Fruit fly (Drosophila melanogaster): ENCODE measurements around the gene GlcAT-S.

Gene GlcAT-S

dm6 chr2L:9613922-9614321, 2.3 kb upstream of the GlcAT-S start (continued):
- TF ChIP-seq Spps (tag; optimal IDR thresholded peaks at IDR 0.05) (peak; percentile 41), NFAT (GFP tag; IDR thresholded peaks at IDR 0.05) (peak; percentile 38; the same call in 1 of the 2 replicates), CoRest (tag; optimal IDR thresholded peaks at IDR 0.05) (peak; percentile 30), Sox102F (GFP tag; optimal IDR thresholded peaks at IDR 0.05) (no peak), CG9876 (GFP tag; optimal IDR thresholded peaks at IDR 0.05) (no peak), CG4282 (GFP tag; optimal IDR thresholded peaks at IDR 0.05) (no peak), NK7.1 (GFP tag; optimal IDR thresholded peaks at IDR 0.05) (no peak), Meics (GFP tag; optimal IDR thresholded peaks at IDR 0.05) (peak; percentile 8), trem (tag; optimal IDR thresholded peaks at IDR 0.05) (peak; percentile 41), Sox100B (GFP tag; optimal IDR thresholded peaks at IDR 0.05) (no peak), CG7786 (GFP tag; optimal IDR thresholded peaks at IDR 0.05) (no peak), sd (tag; optimal IDR thresholded peaks at IDR 0.05) (peak; percentile 98), az2 (GFP tag; optimal IDR thresholded peaks at IDR 0.05) (peak; percentile 23), E2f2 (GFP tag; IDR thresholded peaks at IDR 0.05) (peak; percentile 17; the same call in 1 of the 2 replicates), Adf1 (GFP tag; IDR thresholded peaks at IDR 0.05) (no peak), Kr (GFP tag; optimal IDR thresholded peaks at IDR 0.05) (no peak), CG4424 (GFP tag; optimal IDR thresholded peaks at IDR 0.05) (no peak), bigmax (GFP tag; optimal IDR thresholded peaks at IDR 0.05) (peak; percentile 83), cg (GFP tag; optimal IDR thresholded peaks at IDR 0.05) (no peak), ATbp (GFP tag; optimal IDR thresholded peaks at IDR 0.05) (no peak), CG10959 (GFP tag; IDR thresholded peaks at IDR 0.05) (no peak), CG8290 (GFP tag; optimal IDR thresholded peaks at IDR 0.05) (no peak), CG8290 (tag; optimal IDR thresholded peaks at IDR 0.05) (peak in 1 of 2 experiments; percentile 34), CG7839 (tag; optimal IDR thresholded peaks at IDR 0.05) (peak; percentile 19), Atf6 (GFP tag; IDR thresholded peaks at IDR 0.05) (0 out of 2 replicates have a peak, but pooled peaks have one; percentile 22), CG7271 (tag; optimal IDR thresholded peaks at IDR 0.05) (no peak), CG5245 (GFP tag; optimal IDR thresholded peaks at IDR 0.05) (no peak), Drgx (GFP tag; IDR thresholded peaks at IDR 0.05) (peak; percentile 46), CG1603 (tag; optimal IDR thresholded peaks at IDR 0.05) (peak; percentile 32), CG9215 (GFP tag; IDR thresholded peaks at IDR 0.05) (no peak), CG13894 (tag; optimal IDR thresholded peaks at IDR 0.05) (peak; percentile 56), CkIIα-i1 (GFP tag; IDR thresholded peaks at IDR 0.05) (no peak), CG34422 (GFP tag; IDR thresholded peaks at IDR 0.05) (no peak), zfh1 (GFP tag; IDR thresholded peaks at IDR 0.05) (no peak), CG2199 (GFP tag; IDR thresholded peaks at IDR 0.05) (peak; percentile 75; the same call in 1 of the 3 replicates), ham (GFP tag; IDR thresholded peaks at IDR 0.05) (no peak), exex (tag; optimal IDR thresholded peaks at IDR 0.05) (no peak), bsh (GFP tag; optimal IDR thresholded peaks at IDR 0.05) (peak in 1 of 2 experiments; percentile 64), Myb (GFP tag; optimal IDR thresholded peaks at IDR 0.05) (peak; percentile 18), tap (tag; optimal IDR thresholded peaks at IDR 0.05) (peak; percentile 31), BEAF-32 (GFP tag; optimal IDR thresholded peaks at IDR 0.05) (no peak), Dad (GFP tag; optimal IDR thresholded peaks at IDR 0.05) (no peak), Xrp1 (GFP tag; IDR thresholded peaks at IDR 0.05) (peak; percentile 47), CG2875 (GFP tag; optimal IDR thresholded peaks at IDR 0.05) (peak; percentile 54), CG12769 (tag; optimal IDR thresholded peaks at IDR 0.05) (peak; percentile 56), CG14667 (GFP tag; IDR thresholded peaks at IDR 0.05) (no peak), sens (GFP tag) (peak; percentile 88), en (GFP tag; optimal IDR thresholded peaks at IDR 0.05) (no peak), CG9932 (GFP tag; IDR thresholded peaks at IDR 0.05) (peak; percentile 43; the same call in 1 of the 2 replicates), Six4 (GFP tag; optimal IDR thresholded peaks at IDR 0.05) (peak; percentile 9), Optix (GFP tag; IDR thresholded peaks at IDR 0.05) (peak; percentile 30; the same call in 1 of the 3 replicates), repo (GFP tag; optimal IDR thresholded peaks at IDR 0.05) (no peak)

Data from whole organism, embryonic.